Fruit fly (Drosophila melanogaster): ENCODE results near the gene Nepl15.

Nepl15 gene

dm6 chr3R:22718937-22719606 lies 46.9 kb downstream of the Nepl15 start (continued):
- no peak for TF ChIP-seq emc (GFP tag; optimal IDR thresholded peaks at IDR 0.05)
- TF ChIP-seq Pdp1 (GFP tag; optimal IDR thresholded peaks at IDR 0.05): no peak
- TF ChIP-seq D19A (tag; optimal IDR thresholded peaks at IDR 0.05): peak; percentile 94
- no peak for TF ChIP-seq CG15479 (GFP tag; optimal IDR thresholded peaks at IDR 0.05)
- TF ChIP-seq NfI (GFP tag; optimal IDR thresholded peaks at IDR 0.05): no peak
- peak; percentile 35 for TF ChIP-seq Ets65A (GFP tag)
- TF ChIP-seq vvl (GFP tag; IDR thresholded peaks at IDR 0.05): no peak
- no peak for TF ChIP-seq sima (GFP tag; optimal IDR thresholded peaks at IDR 0.05)
- TF ChIP-seq Sox102F (GFP tag; optimal IDR thresholded peaks at IDR 0.05): no peak
- TF ChIP-seq slp2 (GFP tag; optimal IDR thresholded peaks at IDR 0.05): no peak
- peak; percentile 98 for TF ChIP-seq nerfin-1 (tag; optimal IDR thresholded peaks at IDR 0.05)
- TF ChIP-seq CG4707 (GFP tag; optimal IDR thresholded peaks at IDR 0.05): no peak
- TF ChIP-seq oc (tag; optimal IDR thresholded peaks at IDR 0.05): peak; percentile 42
- TF ChIP-seq Hey (tag; optimal IDR thresholded peaks at IDR 0.05): peak; percentile 77
- 0 out of 3 replicates have a peak, but pooled peaks have one; percentile 39 for TF ChIP-seq CG2199 (GFP tag; IDR thresholded peaks at IDR 0.05)
- no peak for TF ChIP-seq CG14050 (GFP tag; IDR thresholded peaks at IDR 0.05)
- TF ChIP-seq sens (GFP tag): peak; percentile 42
- TF ChIP-seq esg (GFP tag; conservative IDR thresholded peaks at IDR 0.05): no peak
- no peak for TF ChIP-seq ase (GFP tag; IDR thresholded peaks at IDR 0.05)
- TF ChIP-seq CG6272 (GFP tag; IDR thresholded peaks at IDR 0.05): no peak
- TF ChIP-seq row (GFP tag; IDR thresholded peaks at IDR 0.05): peak; percentile 41
- TF ChIP-seq crc (GFP tag; optimal IDR thresholded peaks at IDR 0.05): no peak
- no peak for TF ChIP-seq CG15073 (GFP tag; optimal IDR thresholded peaks at IDR 0.05)
- TF ChIP-seq pros (GFP tag; optimal IDR thresholded peaks at IDR 0.05): peak; percentile 99
- TF ChIP-seq sd (tag; optimal IDR thresholded peaks at IDR 0.05): peak; percentile 73
- no peak for TF ChIP-seq Ravus (GFP tag; IDR thresholded peaks at IDR 0.05)
- TF ChIP-seq en (GFP tag; optimal IDR thresholded peaks at IDR 0.05): no peak

dm6 chr3R:22718401-22718800 lies 47.6 kb downstream of the Nepl15 start:
- peak; percentile 57 for TF ChIP-seq sens (GFP tag)
- TF ChIP-seq CG15514 (GFP tag; optimal IDR thresholded peaks at IDR 0.05): no peak

- peak; percentile 9 for TF ChIP-seq twi (tag; optimal IDR thresholded peaks at IDR 0.05)
- peak; percentile 31 for TF ChIP-seq nerfin-1 (tag; optimal IDR thresholded peaks at IDR 0.05)
- 0 out of 2 replicates have a peak, but pooled peaks have one; percentile 7 for TF ChIP-seq seq (GFP tag; IDR thresholded peaks at IDR 0.05)
- TF ChIP-seq CkIIα-i1 (GFP tag; IDR thresholded peaks at IDR 0.05): no peak
- peak; percentile 23 for TF ChIP-seq kni (GFP tag; optimal IDR thresholded peaks at IDR 0.05)
- peak; percentile 94 for TF ChIP-seq pros (GFP tag; optimal IDR thresholded peaks at IDR 0.05)
- TF ChIP-seq CG34376 (GFP tag; optimal IDR thresholded peaks at IDR 0.05): no peak
Measured at dm6 chr3R:22717863-22718262, 48.1 kb downstream of the Nepl15 start.
